Worm (Caenorhabditis elegans): ENCODE measurements around the gene spp-5.

The spp-5 gene

ce11 chrX:7313236-7313635, 6.9 kb downstream of the spp-5 start:
- TF ChIP-seq nhr-19 (GFP tag; conservative IDR thresholded peaks at IDR 0.05) = no peak
- no peak for TF ChIP-seq nhr-85 (tag)
- TF ChIP-seq tlp-1 (tag; optimal IDR thresholded peaks at IDR 0.05) = no peak
- TF ChIP-seq pax-3 (tag; optimal IDR thresholded peaks at IDR 0.05) = no peak
- TF ChIP-seq tbx-2 (tag; optimal IDR thresholded peaks at IDR 0.05) = no peak
- TF ChIP-seq skn-1 (tag; optimal IDR thresholded peaks at IDR 0.05) = no peak
- no peak for TF ChIP-seq vab-15 (tag; optimal IDR thresholded peaks at IDR 0.05)
- TF ChIP-seq isw-1 (GFP tag; IDR thresholded peaks at IDR 0.05) = no peak
- no peak for TF ChIP-seq ztf-11 (tag; optimal IDR thresholded peaks at IDR 0.05)
- TF ChIP-seq ceh-90 (tag; optimal IDR thresholded peaks at IDR 0.05) = no peak
- no peak for TF ChIP-seq nhr-71 (tag; optimal IDR thresholded peaks at IDR 0.05)
- TF ChIP-seq sox-4 (tag; optimal IDR thresholded peaks at IDR 0.05) = no peak
- no peak for TF ChIP-seq lin-13 (GFP tag; optimal IDR thresholded peaks at IDR 0.05)
- no peak for TF ChIP-seq mab-9 (GFP tag; IDR thresholded peaks at IDR 0.05)
- no peak for TF ChIP-seq zip-4 (GFP tag; optimal IDR thresholded peaks at IDR 0.05)
- TF ChIP-seq elt-3 (tag; optimal IDR thresholded peaks at IDR 0.05) = no peak
- no peak for TF ChIP-seq dsc-1 (tag; optimal IDR thresholded peaks at IDR 0.05)
- no peak for TF ChIP-seq hpl-2 (GFP tag; optimal IDR thresholded peaks at IDR 0.05)

- no peak for TF ChIP-seq nhr-71 (tag; optimal IDR thresholded peaks at IDR 0.05)
- no peak for TF ChIP-seq nhr-76 (tag; optimal IDR thresholded peaks at IDR 0.05)
- TF ChIP-seq irx-1 (tag; optimal IDR thresholded peaks at IDR 0.05) = no peak
- TF ChIP-seq swsn-7 (tag; optimal IDR thresholded peaks at IDR 0.05) = no peak
- no peak for TF ChIP-seq mep-1 (tag; optimal IDR thresholded peaks at IDR 0.05)
- TF ChIP-seq mef-2 (tag; optimal IDR thresholded peaks at IDR 0.05) = no peak
Observed at ce11 chrX:7311870-7312269, 8.3 kb downstream of the spp-5 start.

ce11 chrX:7309775-7310174, 10.4 kb downstream of the spp-5 start, which contains the start of the genes his-38 and his-40:
Gene his-38 (minus strand): TSS chrX:7309875.
Gene his-40 (plus strand): TSS chrX:7310110.
- TF ChIP-seq fkh-4 (tag; optimal IDR thresholded peaks at IDR 0.05; ENCODE audit: borderline replicate concordance) (no peak), unc-98 (GFP tag; IDR thresholded peaks at IDR 0.05) (no peak), ets-5 (GFP tag; IDR thresholded peaks at IDR 0.05) (no peak), nhr-85 (tag) (peak; percentile 49), aly-2 (tag; optimal IDR thresholded peaks at IDR 0.05) (no peak), zip-4 (GFP tag; optimal IDR thresholded peaks at IDR 0.05) (no peak), unc-62 (GFP tag; optimal IDR thresholded peaks at IDR 0.05) (no peak), rnt-1 (tag; optimal IDR thresholded peaks at IDR 0.05) (peak; percentile 23), jun-1 (tag; optimal IDR thresholded peaks at IDR 0.05) (no peak), C04F5.9 (tag; optimal IDR thresholded peaks at IDR 0.05) (no peak), nhr-20 (tag; optimal IDR thresholded peaks at IDR 0.05) (peak; percentile 20), efl-1 (optimal IDR thresholded peaks at IDR 0.05) (no peak), efl-1 (GFP tag; optimal IDR thresholded peaks at IDR 0.05 in 1 of 2) (no peak), snu-23 (GFP tag; optimal IDR thresholded peaks at IDR 0.05) (peak; percentile 4), egl-27 (tag; optimal IDR thresholded peaks at IDR 0.05) (no peak), ceh-63 (GFP tag; optimal IDR thresholded peaks at IDR 0.05) (no peak), dpl-1 (GFP tag; optimal IDR thresholded peaks at IDR 0.05) (no peak), lin-14 (GFP tag; optimal IDR thresholded peaks at IDR 0.05) (peak; percentile 16)

- TF ChIP-seq aha-1 (tag; optimal IDR thresholded peaks at IDR 0.05) (no peak), zip-4 (GFP tag; optimal IDR thresholded peaks at IDR 0.05) (no peak), vab-15 (tag; optimal IDR thresholded peaks at IDR 0.05) (no peak), lin-14 (GFP tag; optimal IDR thresholded peaks at IDR 0.05) (peak; percentile 97), xbp-1 (tag; optimal IDR thresholded peaks at IDR 0.05) (peak; percentile 91), dpl-1 (GFP tag; optimal IDR thresholded peaks at IDR 0.05) (peak in 2 of 3 experiments; percentile 15 to 27), sup-37 (GFP tag; optimal IDR thresholded peaks at IDR 0.05) (no peak), elt-3 (tag; optimal IDR thresholded peaks at IDR 0.05) (peak in 3 of 6 experiments; percentile 14 to 65 (median 49)), hlh-4 (tag; optimal IDR thresholded peaks at IDR 0.05) (no peak), zag-1 (tag; optimal IDR thresholded peaks at IDR 0.05) (no peak), nhr-19 (GFP tag; conservative IDR thresholded peaks at IDR 0.05) (no peak; the same call in 1 of the 2 replicates), egl-13 (tag; optimal IDR thresholded peaks at IDR 0.05) (no peak), fos-1 (tag; optimal IDR thresholded peaks at IDR 0.05) (no peak), alr-1 (tag; optimal IDR thresholded peaks at IDR 0.05; ENCODE audit: borderline replicate concordance) (no peak), irx-1 (tag; optimal IDR thresholded peaks at IDR 0.05) (peak; percentile 38), unc-86 (tag; optimal IDR thresholded peaks at IDR 0.05) (peak; percentile 4), nhr-90 (tag; optimal IDR thresholded peaks at IDR 0.05; ENCODE audit: poor library complexity) (peak; percentile 20), nhr-20 (tag; optimal IDR thresholded peaks at IDR 0.05) (peak; percentile 84)
Observed at ce11 chrX:7306434-7306833, 13.7 kb downstream of the spp-5 start.
